Worm (Caenorhabditis elegans) whole organism, L4/young adult: ENCODE data around the gene vit-3.

Experiments
- W03F9.2 ChIP-seq: fragments of 150-350 bp; optimal IDR thresholded peaks from 2 replicates; lab custom pipeline; 2014; ENCODE audit warnings: missing biosample characterization, missing genetic modification characterization
- dao-5 ChIP-seq: sonication (generic microtip); optimal IDR thresholded peaks from 2 replicates; lab custom pipeline; 2016; ENCODE audit warnings: missing genotype, missing genetic modification characterization, moderate library complexity, missing compliant biosample characterization
- him-1 ChIP-seq: sonication (generic microtip); optimal IDR thresholded peaks from 2 replicates; lab custom pipeline; 2016; ENCODE audit warnings: missing genotype, missing genetic modification reagents, missing genetic modification characterization, missing compliant biosample characterization

ce11 chrX:3601531-3601930 is 29.2 kb upstream of the vit-3 start, which contains the start of gene C18B2.3:
- TF ChIP-seq him-1 (tag; lab: Kevin White, UChicago) (no peak), dao-5 (tag; lab: Kevin White, UChicago) (no peak), W03F9.2 (tag; lab: Kevin White, UChicago) (no peak)
